Fruit fly (Drosophila melanogaster): ENCODE measurements around the gene Arglu1.

The Arglu1 gene

dm6 chr2L:9984078-9984772 is 46.3 kb upstream of the Arglu1 start, which contains the start of gene bib (continued):
- TF ChIP-seq pita (GFP tag; optimal IDR thresholded peaks at IDR 0.05) (no peak), NC2β (GFP tag; optimal IDR thresholded peaks at IDR 0.05) (peak; percentile 53), Dref (GFP tag; IDR thresholded peaks at IDR 0.05) (0 out of 2 replicates have a peak, but pooled peaks have one; percentile 33), sens (GFP tag) (peak; percentile 72), ttk (GFP tag; IDR thresholded peaks at IDR 0.05) (peak; percentile 62; the same call in 1 of the 2 replicates), CG33557 (GFP tag; optimal IDR thresholded peaks at IDR 0.05) (peak; percentile 88), CG6272 (GFP tag; IDR thresholded peaks at IDR 0.05) (peak; percentile 46; the same call in 1 of the 2 replicates), CG1529 (GFP tag; optimal IDR thresholded peaks at IDR 0.05) (peak; percentile 80), Myb (GFP tag; optimal IDR thresholded peaks at IDR 0.05) (peak; percentile 15), tap (tag; optimal IDR thresholded peaks at IDR 0.05) (peak; percentile 73), dmrt11E (tag; optimal IDR thresholded peaks at IDR 0.05) (peak; percentile 96), CG12391 (tag; optimal IDR thresholded peaks at IDR 0.05) (peak; percentile 93), CG11696 (GFP tag; IDR thresholded peaks at IDR 0.05) (no peak), CG43689 (GFP tag; IDR thresholded peaks at IDR 0.05) (no peak), Kr (GFP tag; optimal IDR thresholded peaks at IDR 0.05) (no peak), sd (tag; optimal IDR thresholded peaks at IDR 0.05) (peak; percentile 33), CG1792 (GFP tag; optimal IDR thresholded peaks at IDR 0.05) (no peak), CG18619 (GFP tag; optimal IDR thresholded peaks at IDR 0.05) (peak; percentile 86), lmd (GFP tag; IDR thresholded peaks at IDR 0.05) (peak; percentile 74), al (GFP tag; IDR thresholded peaks at IDR 0.05) (no peak), CG16815 (GFP tag; optimal IDR thresholded peaks at IDR 0.05) (peak; percentile 86), inv (GFP tag; IDR thresholded peaks at IDR 0.05; ENCODE audit: partially characterized antibody) (no peak), Mes4 (GFP tag; optimal IDR thresholded peaks at IDR 0.05) (no peak), CG10274 (GFP tag; optimal IDR thresholded peaks at IDR 0.05) (peak; percentile 16), Hand (GFP tag; optimal IDR thresholded peaks at IDR 0.05) (peak; percentile 73), Eip74EF (GFP tag; optimal IDR thresholded peaks at IDR 0.05) (peak in 1 of 2 experiments; percentile 81), gro (GFP tag; optimal IDR thresholded peaks at IDR 0.05) (no peak), gt (GFP tag; IDR thresholded peaks at IDR 0.05) (0 out of 2 replicates have a peak, but pooled peaks have one; percentile 43), Opbp (GFP tag; IDR thresholded peaks at IDR 0.05; ENCODE audit: partially characterized antibody) (peak; percentile 49; the same call in 2 of the 3 replicates), CG4730 (GFP tag; IDR thresholded peaks at IDR 0.05) (peak; percentile 40; the same call in 1 of the 2 replicates), CG14441 (GFP tag; IDR thresholded peaks at IDR 0.05) (peak; percentile 58; the same call in 1 of the 2 replicates), D19A (tag; optimal IDR thresholded peaks at IDR 0.05) (peak; percentile 87), lab (GFP tag; optimal IDR thresholded peaks at IDR 0.05) (peak; percentile 88), sima (GFP tag; optimal IDR thresholded peaks at IDR 0.05) (no peak), CG4707 (GFP tag; optimal IDR thresholded peaks at IDR 0.05) (peak; percentile 52), Hsf (GFP tag; optimal IDR thresholded peaks at IDR 0.05) (peak; percentile 69), gcm2 (GFP tag; optimal IDR thresholded peaks at IDR 0.05) (no peak), gcm (GFP tag; optimal IDR thresholded peaks at IDR 0.05) (peak; percentile 85), Dip3 (GFP tag; optimal IDR thresholded peaks at IDR 0.05) (no peak), CG11093 (GFP tag; IDR thresholded peaks at IDR 0.05) (peak; percentile 71), repo (GFP tag; optimal IDR thresholded peaks at IDR 0.05) (no peak), Fer3 (tag; optimal IDR thresholded peaks at IDR 0.05) (peak; percentile 54), Fer1 (GFP tag; optimal IDR thresholded peaks at IDR 0.05) (peak; percentile 87), kay (GFP tag; optimal IDR thresholded peaks at IDR 0.05) (peak; percentile 53), chm (GFP tag; IDR thresholded peaks at IDR 0.05) (peak; percentile 85), psq (GFP tag; optimal IDR thresholded peaks at IDR 0.05) (peak; percentile 55), CG15601 (tag; optimal IDR thresholded peaks at IDR 0.05) (peak; percentile 86), hkb (optimal IDR thresholded peaks at IDR 0.05) (no peak), hkb (GFP tag; IDR thresholded peaks at IDR 0.05) (peak; percentile 65), danr (GFP tag; IDR thresholded peaks at IDR 0.05) (peak; percentile 56; the same call in 1 of the 2 replicates)
